Fruit fly (Drosophila melanogaster) whole organism, embryonic: Measurements from ENCODE around the gene Agxt.
A peak's percentile ranks its signal among the peaks of the same experiment; 100 is the strongest.

ENCODE experiments used
- Abd-B ChIP-seq: fragments of 200-800 bp; sonication (Bioruptor generic); optimal IDR thresholded peaks from 2 replicates; lab custom pipeline; 2018; ENCODE audit warnings: missing biosample characterization, mild to moderate bottlenecking, missing genetic modification characterization, moderate library complexity
- Atf6 ChIP-seq: fragments of 200-800 bp; sonication (Bioruptor generic); IDR thresholded peaks from 2 replicates; pipeline ENCODE4 v1.3.6; 2022; ENCODE audit warnings: missing biosample characterization, missing genetic modification characterization
- B-H1 ChIP-seq: fragments of 200-800 bp; sonication (Bioruptor generic); IDR thresholded peaks from 3 replicates; pipeline ENCODE4 v1.3.6; 2022; ENCODE audit warnings: missing biosample characterization, missing genetic modification characterization
- Blimp-1 ChIP-seq: fragments of 200-800 bp; sonication (Bioruptor generic); optimal IDR thresholded peaks from 3 replicates; lab custom pipeline; 2018; ENCODE audit warnings: missing biosample characterization, missing genetic modification characterization, mild to moderate bottlenecking, moderate library complexity, missing genetic modification reagents
- CG1024 ChIP-seq: fragments of 200-800 bp; sonication (Bioruptor generic); IDR thresholded peaks from 2 replicates; pipeline ENCODE4 v1.3.6; 2022; ENCODE audit warnings: missing biosample characterization, missing genetic modification characterization
- CG10462 ChIP-seq: fragments of 200-800 bp; sonication (Bioruptor generic); optimal IDR thresholded peaks from 2 replicates; lab custom pipeline; 2016; ENCODE audit warnings: missing biosample characterization, missing genetic modification characterization
- CG11504 ChIP-seq: fragments of 200-800 bp; sonication (Bioruptor generic); optimal IDR thresholded peaks from 3 replicates; lab custom pipeline; 2019; ENCODE audit warnings: missing biosample characterization, mild to moderate bottlenecking, missing genetic modification characterization, moderate library complexity
- CG14441 ChIP-seq: fragments of 200-800 bp; sonication (Bioruptor generic); IDR thresholded peaks from 2 replicates; pipeline ENCODE4 v1.3.6; 2022; ENCODE audit warnings: missing biosample characterization, missing genetic modification characterization
- CG14710 ChIP-seq: fragments of 200-800 bp; sonication (Bioruptor generic); optimal IDR thresholded peaks from 3 replicates; lab custom pipeline; 2019; ENCODE audit warnings: missing biosample characterization, mild to moderate bottlenecking, missing genetic modification characterization, moderate library complexity
- CG14860 ChIP-seq: fragments of 200-800 bp; sonication (Bioruptor generic); IDR thresholded peaks from 3 replicates; pipeline ENCODE4 v1.3.6; 2022; ENCODE audit warnings: missing biosample characterization, missing genetic modification characterization; ENCODE audit not compliant: partially characterized antibody
- CG15479 ChIP-seq: fragments of 200-800 bp; sonication (Bioruptor generic); optimal IDR thresholded peaks from 3 replicates; lab custom pipeline; 2019; ENCODE audit warnings: missing biosample characterization, mild to moderate bottlenecking, missing genetic modification characterization, moderate library complexity
- CG16863 ChIP-seq: fragments of 200-800 bp; sonication (Bioruptor generic); optimal IDR thresholded peaks from 3 replicates; lab custom pipeline; 2016; ENCODE audit warnings: missing biosample characterization, missing genetic modification characterization
- CG17361 ChIP-seq: fragments of 200-800 bp; sonication (Bioruptor generic); IDR thresholded peaks from 3 replicates; pipeline ENCODE4 v1.3.6; 2022; ENCODE audit warnings: missing biosample characterization, missing genetic modification characterization
- CG30020 ChIP-seq: fragments of 200-800 bp; optimal IDR thresholded peaks from 2 replicates; lab custom pipeline; 2019; ENCODE audit warnings: missing biosample characterization, mild to moderate bottlenecking, missing genetic modification characterization, moderate library complexity
- CG3847 ChIP-seq: fragments of 200-800 bp; sonication (Bioruptor generic); IDR thresholded peaks from 2 replicates; pipeline ENCODE4 v1.3.6; 2022; ENCODE audit warnings: missing biosample characterization, missing genetic modification characterization
- CG4617 ChIP-seq: fragments of 200-800 bp; sonication (Bioruptor generic); optimal IDR thresholded peaks from 3 replicates; lab custom pipeline; 2016; ENCODE audit warnings: missing biosample characterization, missing genetic modification characterization, borderline replicate concordance
- CG6683 ChIP-seq: fragments of 200-800 bp; sonication (Bioruptor generic); optimal IDR thresholded peaks from 2 replicates; lab custom pipeline; 2017; ENCODE audit warnings: missing biosample characterization, mild to moderate bottlenecking, missing genetic modification characterization, missing genetic modification reagents
- CG7357 ChIP-seq: fragments of 200-800 bp; sonication (Bioruptor generic); IDR thresholded peaks from 3 replicates; pipeline ENCODE4 v1.3.6; 2022; ENCODE audit warnings: missing biosample characterization, missing genetic modification characterization
- CG7963 ChIP-seq: fragments of 200-800 bp; sonication (Bioruptor generic); IDR thresholded peaks from 3 replicates; pipeline ENCODE4 v1.3.6; 2022; ENCODE audit warnings: missing biosample characterization, missing genetic modification characterization; ENCODE audit not compliant: partially characterized antibody
- CG8924 ChIP-seq: fragments of 200-800 bp; optimal IDR thresholded peaks from 3 replicates; lab custom pipeline; 2019; ENCODE audit warnings: missing biosample characterization, mild to moderate bottlenecking, missing genetic modification characterization, moderate library complexity
- CG9215 ChIP-seq: fragments of 200-800 bp; sonication (Bioruptor generic); IDR thresholded peaks from 2 replicates; pipeline ENCODE4 v1.3.6; 2022; ENCODE audit warnings: missing biosample characterization, missing genetic modification characterization
- CG9797 ChIP-seq: fragments of 200-800 bp; sonication (Bioruptor generic); optimal IDR thresholded peaks from 3 replicates; lab custom pipeline; 2018; ENCODE audit warnings: missing biosample characterization, mild to moderate bottlenecking, missing genetic modification characterization
- CG9876 ChIP-seq: fragments of 200-800 bp; sonication (Bioruptor generic); optimal IDR thresholded peaks from 2 replicates; lab custom pipeline; 2016; ENCODE audit warnings: missing biosample characterization, missing genetic modification characterization
- CHES-1-like ChIP-seq: fragments of 200-800 bp; sonication (Bioruptor generic); optimal IDR thresholded peaks from 2 replicates; lab custom pipeline; 2016; ENCODE audit warnings: missing biosample characterization, missing genetic modification characterization
- Dad ChIP-seq: fragments of 200-800 bp; sonication (Bioruptor generic); optimal IDR thresholded peaks from 3 replicates; lab custom pipeline; 2016; ENCODE audit warnings: missing biosample characterization, missing genetic modification characterization
- Ets65A ChIP-seq: fragments of 200-800 bp; sonication (Bioruptor generic); peaks from one replicate; lab custom pipeline; 2016; ENCODE audit warnings: missing biosample characterization, missing genetic modification characterization
- MBD-R2 ChIP-seq: fragments of 200-800 bp; sonication (Bioruptor generic); IDR thresholded peaks from 2 replicates; pipeline ENCODE4 v1.3.6; 2022; ENCODE audit warnings: missing biosample characterization, missing genetic modification characterization
- MESR4 ChIP-seq: fragments of 200-800 bp; sonication (Bioruptor generic); optimal IDR thresholded peaks from 2 replicates; lab custom pipeline; 2018; ENCODE audit warnings: missing biosample characterization, mild to moderate bottlenecking, missing genetic modification characterization, moderate library complexity
- Nf-YA ChIP-seq: fragments of 200-800 bp; sonication (Bioruptor generic); IDR thresholded peaks from 2 replicates; pipeline ENCODE4 v1.3.6; 2022; ENCODE audit warnings: missing biosample characterization, missing genetic modification characterization
- Poxn ChIP-seq: fragments of 200-800 bp; sonication (Bioruptor generic); IDR thresholded peaks from 2 replicates; pipeline ENCODE4 v1.3.6; 2022; ENCODE audit warnings: missing biosample characterization, missing genetic modification characterization
- Scr ChIP-seq: fragments of 200-800 bp; sonication (Bioruptor generic); IDR thresholded peaks from 2 replicates; pipeline ENCODE4 v1.3.6; 2022; ENCODE audit warnings: missing biosample characterization, missing genetic modification characterization; ENCODE audit not compliant: partially characterized antibody
- Sry-δ ChIP-seq: fragments of 200-800 bp; sonication (Bioruptor generic); optimal IDR thresholded peaks from 2 replicates; lab custom pipeline; 2016; ENCODE audit warnings: missing biosample characterization, missing genetic modification characterization
- amos ChIP-seq: fragments of 200-800 bp; sonication (Bioruptor generic); IDR thresholded peaks from 2 replicates; pipeline ENCODE4 v1.3.6; 2022; ENCODE audit warnings: missing biosample characterization, missing genetic modification characterization; ENCODE audit not compliant: partially characterized antibody
- bcd ChIP-seq: fragments of 200-800 bp; sonication (Bioruptor generic); optimal IDR thresholded peaks from 2 replicates; lab custom pipeline; 2017; ENCODE audit warnings: missing biosample characterization, mild to moderate bottlenecking, missing genetic modification characterization
- crp ChIP-seq, 2 experiments: fragments of 200-800 bp; sonication (Bioruptor generic); optimal IDR thresholded peaks; 2 replicates in 1 of 2; 3 replicates in 1 of 2; lab custom pipeline; 2017; ENCODE audit warnings: missing biosample characterization in 2 of 2, missing genetic modification characterization in 2 of 2, mild to moderate bottlenecking in 1 of 2, moderate library complexity in 1 of 2
- danr ChIP-seq: fragments of 200-800 bp; sonication (Bioruptor generic); IDR thresholded peaks from 2 replicates; pipeline ENCODE4 v1.3.6; 2022; ENCODE audit warnings: missing biosample characterization, missing genetic modification characterization
- ewg ChIP-seq: fragments of 200-800 bp; sonication (Bioruptor generic); optimal IDR thresholded peaks from 3 replicates; lab custom pipeline; 2017; ENCODE audit warnings: mild to moderate bottlenecking, missing biosample characterization, missing genetic modification reagents, missing genetic modification characterization
- exex ChIP-seq: fragments of 200-800 bp; sonication (Bioruptor generic); optimal IDR thresholded peaks from 4 replicates; lab custom pipeline; 2018; ENCODE audit warnings: missing biosample characterization, mild to moderate bottlenecking, missing genetic modification characterization, moderate library complexity
- gcm2 ChIP-seq: fragments of 200-800 bp; sonication (Bioruptor generic); optimal IDR thresholded peaks from 2 replicates; lab custom pipeline; 2016; ENCODE audit warnings: missing biosample characterization, missing genetic modification characterization
- mld ChIP-seq: fragments of 200-800 bp; sonication (Bioruptor generic); IDR thresholded peaks from 3 replicates; pipeline ENCODE4 v1.3.6; 2022; ENCODE audit warnings: missing biosample characterization, missing genetic modification characterization; ENCODE audit not compliant: partially characterized antibody
- otp ChIP-seq: fragments of 200-800 bp; sonication (Bioruptor generic); IDR thresholded peaks from 3 replicates; pipeline ENCODE4, ENCODE4 v1.3.6; 2022; ENCODE audit warnings: missing biosample characterization, missing genetic modification characterization
- p53 ChIP-seq: fragments of 200-800 bp; sonication (Bioruptor generic); optimal IDR thresholded peaks from 2 replicates; lab custom pipeline; 2016; ENCODE audit warnings: missing biosample characterization, missing genetic modification characterization
- pho ChIP-seq: fragments of 200-800 bp; sonication (Bioruptor generic); optimal IDR thresholded peaks from 2 replicates; lab custom pipeline; 2016; ENCODE audit warnings: missing biosample characterization, missing genetic modification characterization
- pzg ChIP-seq: fragments of 200-800 bp; sonication (Bioruptor generic); optimal IDR thresholded peaks from 3 replicates; lab custom pipeline; 2018; ENCODE audit warnings: missing biosample characterization, mild to moderate bottlenecking, missing genetic modification characterization, moderate library complexity
- ro ChIP-seq: fragments of 200-800 bp; sonication (Bioruptor generic); IDR thresholded peaks from 2 replicates; pipeline ENCODE4 v1.3.6; 2022; ENCODE audit warnings: missing biosample characterization, missing genetic modification characterization
- row ChIP-seq: fragments of 200-800 bp; sonication (Bioruptor generic); IDR thresholded peaks from 3 replicates; pipeline ENCODE4 v1.3.6; 2022; ENCODE audit warnings: missing biosample characterization, missing genetic modification characterization
- sima ChIP-seq: fragments of 200-800 bp; sonication (Bioruptor generic); optimal IDR thresholded peaks from 2 replicates; lab custom pipeline; 2016; ENCODE audit warnings: missing biosample characterization, missing genetic modification characterization
- slbo ChIP-seq: fragments of 200-800 bp; sonication (Bioruptor generic); IDR thresholded peaks from 2 replicates; pipeline ENCODE4 v1.3.6; 2022; ENCODE audit warnings: missing biosample characterization, missing genetic modification characterization
- ssp ChIP-seq: fragments of 200-800 bp; sonication (Bioruptor generic); IDR thresholded peaks from 2 replicates; pipeline ENCODE4 v1.3.6; 2022; ENCODE audit warnings: missing biosample characterization, missing genetic modification characterization
- stwl ChIP-seq: fragments of 200-800 bp; sonication (Bioruptor generic); optimal IDR thresholded peaks from 3 replicates; lab custom pipeline; 2018; ENCODE audit warnings: missing biosample characterization, mild to moderate bottlenecking, missing genetic modification characterization, moderate library complexity
- tup ChIP-seq: fragments of 200-800 bp; sonication (Bioruptor generic); optimal IDR thresholded peaks from 2 replicates; lab custom pipeline; 2016; ENCODE audit warnings: missing biosample characterization, mild to moderate bottlenecking, missing genetic modification characterization, moderate library complexity

The Agxt gene

dm6 chrX:6524217-6524616, 4.5 kb upstream of the Agxt start, which contains the start of the genes CG42340 and CG3918 (continued):
- peak; percentile 44 for TF ChIP-seq exex (tag; lab: Kevin White, UChicago)
- TF ChIP-seq CHES-1-like (GFP tag; lab: Kevin White, UChicago), result peak; percentile 63
- peak; percentile 28 for TF ChIP-seq CG9876 (GFP tag; lab: Kevin White, UChicago)
- no peak for TF ChIP-seq CG16863 (GFP tag; lab: Kevin White, UChicago)
- no peak for TF ChIP-seq Nf-YA (GFP tag; lab: Robert Waterston, UW)
- TF ChIP-seq p53, result peak; percentile 55
- no peak for TF ChIP-seq Atf6
- TF ChIP-seq tup (GFP tag; lab: Kevin White, UChicago), result no peak
- TF ChIP-seq Sry-δ, result peak; percentile 68
- TF ChIP-seq CG15479 (GFP tag; lab: Kevin White, UChicago), result no peak
- TF ChIP-seq CG4617 (GFP tag; lab: Kevin White, UChicago), result peak; percentile 93
- 0 out of 3 replicates have a peak, but pooled peaks have one; percentile 35 for TF ChIP-seq CG17361
- TF ChIP-seq crp (GFP tag; optimal IDR thresholded peaks at IDR 0.05; lab: Kevin White, UChicago), result peak in 1 of 2 experiments; percentile 41
- no peak for TF ChIP-seq CG7963 (GFP tag; lab: Robert Waterston, UW)
- no peak for TF ChIP-seq Ets65A (GFP tag; lab: Kevin White, UChicago)
- peak; percentile 92 for TF ChIP-seq CG3847 (GFP tag; lab: Robert Waterston, UW)
- TF ChIP-seq sima (GFP tag; lab: Kevin White, UChicago), result no peak
- TF ChIP-seq amos (GFP tag; lab: Robert Waterston, UW), result peak; percentile 66
- no peak for TF ChIP-seq ro (GFP tag; lab: Robert Waterston, UW)
- no peak for TF ChIP-seq danr (GFP tag; lab: Robert Waterston, UW)
- TF ChIP-seq, all 482 proteins: peak for 156

- TF ChIP-seq CG7357 (peak; percentile 71; the same call in 2 of the 3 replicates), CG14710 (tag; lab: Kevin White, UChicago) (peak; percentile 41), B-H1 (GFP tag; lab: Robert Waterston, UW) (no peak), CG9215 (GFP tag; lab: Robert Waterston, UW) (no peak), CG14441 (peak; percentile 73), pzg (peak; percentile 4), CG14860 (GFP tag; lab: Robert Waterston, UW) (no peak), row (GFP tag; lab: Robert Waterston, UW) (peak; percentile 46; the same call in 2 of the 3 replicates), Poxn (GFP tag; lab: Robert Waterston, UW) (no peak), MESR4 (peak; percentile 5), ssp (GFP tag; lab: Robert Waterston, UW) (peak; percentile 57), bcd (GFP tag; lab: Kevin White, UChicago) (no peak), CG1024 (GFP tag; lab: Robert Waterston, UW) (no peak), CG6683 (no peak), CG30020 (tag; lab: Kevin White, UChicago) (peak; percentile 47), CG8924 (tag; lab: Kevin White, UChicago) (peak; percentile 17), stwl (tag; lab: Kevin White, UChicago) (peak; percentile 36), Abd-B (GFP tag; lab: Kevin White, UChicago) (no peak), Scr (GFP tag; lab: Robert Waterston, UW) (no peak), MBD-R2 (GFP tag; lab: Robert Waterston, UW) (peak; percentile 52), mld (GFP tag; lab: Robert Waterston, UW) (no peak), ewg (GFP tag; lab: Kevin White, UChicago) (no peak), CG10462 (GFP tag; lab: Kevin White, UChicago) (no peak), CG11504 (tag; lab: Kevin White, UChicago) (peak; percentile 8), CG9797 (GFP tag; lab: Kevin White, UChicago) (peak; percentile 9), otp (no peak), pho (GFP tag; lab: Kevin White, UChicago) (no peak), gcm2 (GFP tag; lab: Kevin White, UChicago) (no peak), Blimp-1 (no peak), slbo (GFP tag; lab: Robert Waterston, UW) (no peak; the same call in 1 of the 2 replicates), Dad (no peak)
Observed at dm6 chrX:6527680-6528079, 1.1 kb upstream of the Agxt start, which contains the start of gene CG3342. Gene CG3342, minus strand, starts transcription at chrX:6527888.
